Worm (Caenorhabditis elegans): Measurements from ENCODE around the gene R07E5.17.

- TF ChIP-seq C04F5.9 (tag; optimal IDR thresholded peaks at IDR 0.05) (no peak), nhr-11 (tag; optimal IDR thresholded peaks at IDR 0.05) (no peak), fkh-10 (GFP tag; optimal IDR thresholded peaks at IDR 0.05) (no peak), fos-1 (tag; optimal IDR thresholded peaks at IDR 0.05) (no peak), skn-1 (tag; optimal IDR thresholded peaks at IDR 0.05) (no peak)
Observed at ce11 chrIII:4358345-4358744, 45.9 kb downstream of the R07E5.17 start.

All from whole organism, L1 larva.